Fruit fly (Drosophila melanogaster) Kc167 (cell line): ENCODE measurements around the gene DIP-iota.

Experiments used
- Myc ChIP-seq: fragments of >200 bp; optimal IDR thresholded peaks from 2 replicates; lab custom pipeline; 2017; ENCODE audit warnings: missing external identifiers
- h ChIP-seq: fragments of >200 bp; optimal IDR thresholded peaks from 3 replicates; lab custom pipeline; 2018; ENCODE audit warnings: missing external identifiers
- insv ChIP-seq: fragments of >200 bp; optimal IDR thresholded peaks from 3 replicates; lab custom pipeline; 2018; ENCODE audit warnings: missing external identifiers
- psq ChIP-seq: fragments of >200 bp; optimal IDR thresholded peaks from 2 replicates; lab custom pipeline; 2017; ENCODE audit warnings: missing external identifiers
- ttk ChIP-seq: sonication (Bioruptor generic); optimal IDR thresholded peaks from 2 replicates; lab custom pipeline; 2017; ENCODE audit warnings: missing external identifiers

DNA sequence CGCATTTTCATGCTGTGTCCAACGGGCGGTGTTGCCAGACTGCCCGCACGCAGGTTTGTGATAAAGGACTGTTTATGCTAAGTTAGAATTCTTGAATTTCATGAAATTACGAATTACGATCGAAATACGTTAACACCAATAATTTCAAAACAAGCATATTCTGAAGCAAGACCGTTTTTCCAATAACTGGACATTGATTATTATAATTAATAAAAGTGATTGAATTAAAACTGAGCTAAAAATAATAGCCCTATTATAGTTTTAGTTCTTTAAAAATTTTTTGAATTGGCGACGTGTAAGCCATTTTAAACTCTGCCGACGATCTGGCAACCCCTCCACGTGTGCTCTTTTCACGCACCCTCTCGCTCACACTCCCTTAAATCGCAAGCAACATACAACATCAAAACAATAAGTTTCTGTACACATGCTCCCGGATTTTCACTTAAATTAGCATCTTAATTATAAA is 26.7 kb upstream of the DIP-iota start:
- TF ChIP-seq psq (no peak), ttk (lab: Kevin White, UChicago) (no peak), Myc (lab: Kevin White, UChicago) (no peak), h (lab: Kevin White, UChicago) (no peak), insv (lab: Kevin White, UChicago) (no peak)
